Worm (Caenorhabditis elegans): ENCODE results near the gene npr-29.

Gene npr-29

ce11 chrIII:9162634-9163118 lies 52.6 kb downstream of the npr-29 start, which contains the start of gene dgk-3:
Gene dgk-3, plus strand, starts transcription at chrIII:9163068.
- TF ChIP-seq crh-2 (tag; optimal IDR thresholded peaks at IDR 0.05) = no peak
- no peak for TF ChIP-seq Y55F3AM.14 (GFP tag; optimal IDR thresholded peaks at IDR 0.05)

ce11 chrIII:9161553-9161952 lies 53.7 kb downstream of the npr-29 start, which contains the start of gene ptr-9:
Gene ptr-9, minus strand, starts transcription at chrIII:9161653.
- TF ChIP-seq elt-1 (tag; optimal IDR thresholded peaks at IDR 0.05) (no peak), dmd-4 (tag; optimal IDR thresholded peaks at IDR 0.05) (no peak), nhr-237 (tag; optimal IDR thresholded peaks at IDR 0.05) (no peak), fos-1 (tag; optimal IDR thresholded peaks at IDR 0.05) (no peak), ZK546.5 (tag; optimal IDR thresholded peaks at IDR 0.05) (no peak), C34F6.9 (tag; optimal IDR thresholded peaks at IDR 0.05) (no peak), snpc-4 (tag; optimal IDR thresholded peaks at IDR 0.05) (no peak), mab-5 (tag; optimal IDR thresholded peaks at IDR 0.05) (no peak), unc-39 (tag; optimal IDR thresholded peaks at IDR 0.05) (no peak), crh-2 (tag; optimal IDR thresholded peaks at IDR 0.05) (no peak), F13H6.1 (tag; optimal IDR thresholded peaks at IDR 0.05) (no peak), lsy-2 (tag; optimal IDR thresholded peaks at IDR 0.05) (no peak), Y55F3AM.14 (GFP tag; optimal IDR thresholded peaks at IDR 0.05) (no peak), nhr-25 (tag; optimal IDR thresholded peaks at IDR 0.05) (no peak), ama-1 (optimal IDR thresholded peaks at IDR 0.05) (no peak)

All from whole organism, L2 larva.